Fruit fly (Drosophila melanogaster): ENCODE results near the gene Alp12.

- TF ChIP-seq CG8478 (optimal IDR thresholded peaks at IDR 0.05) (no peak), CTCF (optimal IDR thresholded peaks at IDR 0.05) (no peak)
Measured at dm6 chr2L:19439598-19440230, 15.9 kb downstream of the Alp12 start.
